Worm (Caenorhabditis elegans): ENCODE measurements around the gene cest-1.1.

The cest-1.1 gene

DNA sequence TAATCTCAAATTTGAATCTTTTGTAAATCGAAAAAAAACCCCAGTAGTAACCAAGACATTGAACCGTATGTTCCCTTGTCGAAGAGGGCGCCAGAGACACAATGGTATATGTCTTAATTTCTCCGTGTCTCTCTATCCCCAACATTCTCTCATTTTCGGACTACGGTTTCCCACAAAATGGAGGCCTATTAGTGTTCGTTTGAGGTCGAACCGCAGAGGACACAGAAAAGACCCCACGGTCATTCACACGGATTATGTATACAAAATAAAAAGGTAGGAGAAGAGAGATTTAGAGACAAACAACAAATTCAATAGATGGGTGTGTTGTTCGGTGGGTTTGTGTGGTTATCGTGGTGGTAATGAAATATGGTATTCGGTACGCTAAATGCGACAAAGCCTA, 15.6 kb downstream of the cest-1.1 start:
- TF ChIP-seq ama-1 (optimal IDR thresholded peaks at IDR 0.05) (no peak), egl-27 (tag; optimal IDR thresholded peaks at IDR 0.05) (no peak), skn-1 (tag; optimal IDR thresholded peaks at IDR 0.05) (no peak), mdl-1 (tag; optimal IDR thresholded peaks at IDR 0.05) (no peak), sma-3 (GFP tag; optimal IDR thresholded peaks at IDR 0.05) (no peak), ceh-16 (tag; optimal IDR thresholded peaks at IDR 0.05) (peak; percentile 82), nhr-25 (tag; optimal IDR thresholded peaks at IDR 0.05) (peak; percentile 55), alr-1 (tag; optimal IDR thresholded peaks at IDR 0.05) (no peak), unc-62 (GFP tag; optimal IDR thresholded peaks at IDR 0.05) (no peak)

DNA sequence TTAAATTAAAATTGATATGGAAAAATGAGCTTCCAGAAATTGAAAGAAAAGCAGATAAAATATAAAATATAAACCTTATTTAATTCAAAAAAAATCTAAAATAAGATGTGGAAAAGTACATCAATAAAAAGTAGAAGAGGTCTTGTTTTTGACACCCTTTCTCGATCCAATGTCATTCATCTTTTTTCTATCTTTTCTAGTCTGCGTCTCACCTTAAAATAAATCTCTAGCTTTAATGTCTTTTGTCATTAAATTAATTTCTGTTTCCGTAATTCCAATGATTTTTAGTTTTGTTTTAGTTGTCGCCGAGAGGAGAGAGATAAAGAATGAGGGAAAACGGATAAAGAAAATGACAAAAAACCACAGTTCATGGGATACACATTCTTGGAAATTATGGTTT, 17.4 kb downstream of the cest-1.1 start:
- TF ChIP-seq ceh-82 (tag; optimal IDR thresholded peaks at IDR 0.05) (no peak), nhr-25 (tag; optimal IDR thresholded peaks at IDR 0.05) (peak; percentile 26), mab-5 (tag; optimal IDR thresholded peaks at IDR 0.05) (no peak), C34F6.9 (tag; optimal IDR thresholded peaks at IDR 0.05) (peak; percentile 18)

DNA sequence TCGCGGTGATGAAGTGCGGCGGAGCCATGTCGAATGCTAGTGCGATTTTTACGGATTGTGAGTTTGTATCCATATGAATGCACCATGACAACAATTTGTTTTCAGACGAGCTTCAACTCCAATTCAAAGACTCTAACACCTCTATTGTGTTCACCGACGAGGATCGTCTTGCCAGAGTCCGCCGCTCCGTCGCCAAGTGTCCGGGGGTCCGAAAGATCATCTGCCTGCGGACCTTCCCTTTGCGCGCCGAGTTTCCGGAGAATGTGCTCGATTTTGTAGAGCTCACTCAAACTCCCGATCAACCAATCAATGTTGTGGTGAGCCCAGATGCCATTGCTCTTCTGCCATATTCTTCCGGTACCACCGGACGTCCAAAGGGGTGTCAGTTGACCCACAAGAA, 19.4 kb downstream of the cest-1.1 start:
- TF ChIP-seq unc-62 (GFP tag; optimal IDR thresholded peaks at IDR 0.05) = no peak
- TF ChIP-seq F13H6.1 (tag; optimal IDR thresholded peaks at IDR 0.05) = no peak
- no peak for TF ChIP-seq sma-3 (GFP tag; optimal IDR thresholded peaks at IDR 0.05)
- TF ChIP-seq C34F6.9 (tag; optimal IDR thresholded peaks at IDR 0.05) = no peak
- no peak for TF ChIP-seq mab-5 (tag; optimal IDR thresholded peaks at IDR 0.05)
- no peak for TF ChIP-seq ceh-82 (tag; optimal IDR thresholded peaks at IDR 0.05)

DNA sequence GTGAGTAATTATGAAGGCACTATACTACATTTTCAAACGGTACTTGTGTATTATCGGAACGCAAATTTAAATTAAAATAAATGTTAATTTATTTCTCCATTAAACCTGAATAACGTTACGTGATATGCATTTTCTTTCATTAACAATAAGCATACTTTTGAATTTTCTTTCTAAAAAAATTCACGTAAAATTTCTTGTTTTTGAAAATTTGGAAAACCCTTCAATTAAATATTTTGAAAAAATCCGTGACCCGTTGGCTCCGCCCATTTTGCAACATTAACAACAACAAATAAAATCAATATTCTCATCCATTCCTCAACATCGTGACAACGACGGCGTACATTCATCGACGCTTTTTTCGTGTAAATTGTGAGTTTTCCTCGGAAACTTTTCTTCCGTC, 20.3 kb downstream of the cest-1.1 start, which contains the start of gene acs-10:
Gene acs-10 (plus strand): TSS at position 301 of the 400 bp plus-strand sequence.
- TF ChIP-seq mdl-1 (tag; optimal IDR thresholded peaks at IDR 0.05) (no peak), mbf-1 (tag; optimal IDR thresholded peaks at IDR 0.05) (no peak), nhr-11 (tag; optimal IDR thresholded peaks at IDR 0.05) (no peak), elt-3 (tag; optimal IDR thresholded peaks at IDR 0.05) (no peak), elt-1 (tag; optimal IDR thresholded peaks at IDR 0.05) (no peak), R02D3.7 (tag; optimal IDR thresholded peaks at IDR 0.05) (no peak), peb-1 (tag; optimal IDR thresholded peaks at IDR 0.05) (no peak), zag-1 (tag; optimal IDR thresholded peaks at IDR 0.05) (no peak), unc-55 (GFP tag; optimal IDR thresholded peaks at IDR 0.05) (no peak), egl-27 (tag; optimal IDR thresholded peaks at IDR 0.05) (no peak), nhr-23 (tag; optimal IDR thresholded peaks at IDR 0.05) (no peak), dmd-4 (tag; optimal IDR thresholded peaks at IDR 0.05) (no peak), gmeb-1 (tag; optimal IDR thresholded peaks at IDR 0.05) (no peak), aly-2 (tag; optimal IDR thresholded peaks at IDR 0.05) (no peak), blmp-1 (tag; optimal IDR thresholded peaks at IDR 0.05; ENCODE audit: insufficient read depth) (no peak)

DNA sequence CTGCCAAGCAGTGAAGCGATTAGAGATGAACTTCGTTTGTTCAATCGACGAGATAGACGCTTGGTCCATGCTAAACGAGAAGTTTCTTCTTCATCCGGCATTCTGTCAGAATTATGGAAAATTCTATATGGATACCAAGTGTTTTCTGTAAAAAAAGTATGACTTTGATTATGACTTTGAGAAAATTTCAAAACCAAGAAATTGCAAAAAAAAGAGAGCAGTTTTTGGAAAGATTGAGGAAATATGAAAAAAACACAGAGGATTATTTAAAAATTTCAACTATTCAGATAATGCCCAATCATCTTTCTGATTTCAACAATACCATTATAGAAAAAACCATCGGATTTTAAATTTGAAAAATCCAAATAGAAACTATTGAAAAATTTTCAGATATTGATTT, 21.3 kb downstream of the cest-1.1 start, which contains the start of gene par-1:
Gene par-1 (minus strand): TSS at position 101 of the 400 bp plus-strand sequence.
- no peak for TF ChIP-seq ztf-11 (tag; optimal IDR thresholded peaks at IDR 0.05)
- no peak for TF ChIP-seq unc-62 (GFP tag; optimal IDR thresholded peaks at IDR 0.05)
- TF ChIP-seq lin-11 (tag; optimal IDR thresholded peaks at IDR 0.05) = no peak
- no peak for TF ChIP-seq nhr-12 (tag; optimal IDR thresholded peaks at IDR 0.05)
- no peak for TF ChIP-seq R02D3.7 (tag; optimal IDR thresholded peaks at IDR 0.05)
- TF ChIP-seq F13H6.1 (tag; optimal IDR thresholded peaks at IDR 0.05) = no peak
- TF ChIP-seq nhr-129 (tag; optimal IDR thresholded peaks at IDR 0.05) = no peak
- no peak for TF ChIP-seq sem-4 (tag; optimal IDR thresholded peaks at IDR 0.05)
- TF ChIP-seq aly-2 (tag; optimal IDR thresholded peaks at IDR 0.05) = no peak
- TF ChIP-seq mbf-1 (tag; optimal IDR thresholded peaks at IDR 0.05) = no peak
- no peak for TF ChIP-seq dmd-4 (tag; optimal IDR thresholded peaks at IDR 0.05)
- no peak for TF ChIP-seq nhr-11 (tag; optimal IDR thresholded peaks at IDR 0.05)

DNA sequence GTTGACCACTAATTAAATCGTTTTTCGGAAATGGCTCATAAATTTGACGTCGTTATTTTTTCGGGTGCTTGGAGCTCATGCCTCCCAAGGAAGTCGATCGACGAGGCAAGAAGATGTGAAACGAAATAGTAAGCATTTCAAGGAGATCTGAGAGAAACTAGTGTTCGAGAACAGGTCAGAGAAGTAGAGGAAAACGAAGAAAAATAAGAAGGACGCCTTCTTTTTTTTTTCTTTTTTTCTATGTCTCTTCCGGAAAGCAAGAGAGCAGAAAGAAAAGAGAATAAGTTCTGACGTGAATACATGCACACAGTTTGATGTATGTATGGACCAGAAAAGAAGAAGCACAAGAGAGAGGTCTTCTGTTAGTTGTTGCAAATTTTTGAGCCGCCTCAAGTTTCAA, 22.9 kb downstream of the cest-1.1 start:
- no peak for TF ChIP-seq egl-27 (tag; optimal IDR thresholded peaks at IDR 0.05)
- TF ChIP-seq nhr-21 (tag; optimal IDR thresholded peaks at IDR 0.05) = no peak
- no peak for TF ChIP-seq peb-1 (tag; optimal IDR thresholded peaks at IDR 0.05)
- peak; percentile 72 for TF ChIP-seq sma-9 (GFP tag; optimal IDR thresholded peaks at IDR 0.05)
- TF ChIP-seq sma-9 (tag; optimal IDR thresholded peaks at IDR 0.05) = no peak
- TF ChIP-seq nhr-11 (tag; optimal IDR thresholded peaks at IDR 0.05) = no peak
- no peak for TF ChIP-seq nhr-6 (tag; optimal IDR thresholded peaks at IDR 0.05)
- no peak for TF ChIP-seq nhr-12 (tag; optimal IDR thresholded peaks at IDR 0.05)
- no peak for TF ChIP-seq elt-3 (tag; optimal IDR thresholded peaks at IDR 0.05)
- peak; percentile 82 for TF ChIP-seq C34F6.9 (tag; optimal IDR thresholded peaks at IDR 0.05)
- TF ChIP-seq skn-1 (tag; optimal IDR thresholded peaks at IDR 0.05) = no peak
- TF ChIP-seq snpc-4 (tag; optimal IDR thresholded peaks at IDR 0.05) = no peak
- TF ChIP-seq blmp-1 (tag; optimal IDR thresholded peaks at IDR 0.05; ENCODE audit: insufficient read depth) = no peak
- TF ChIP-seq nhr-237 (tag; optimal IDR thresholded peaks at IDR 0.05) = peak; percentile 20
- no peak for TF ChIP-seq sem-4 (tag; optimal IDR thresholded peaks at IDR 0.05)
- no peak for TF ChIP-seq dmd-4 (tag; optimal IDR thresholded peaks at IDR 0.05)
- peak; percentile 40 for TF ChIP-seq F13H6.1 (tag; optimal IDR thresholded peaks at IDR 0.05)
- no peak for TF ChIP-seq nhr-77 (tag; optimal IDR thresholded peaks at IDR 0.05)
- no peak for TF ChIP-seq ztf-11 (tag; optimal IDR thresholded peaks at IDR 0.05)
- no peak for TF ChIP-seq elt-1 (tag; optimal IDR thresholded peaks at IDR 0.05)
- TF ChIP-seq zag-1 (tag; optimal IDR thresholded peaks at IDR 0.05) = no peak
- TF ChIP-seq nhr-129 (tag; optimal IDR thresholded peaks at IDR 0.05) = peak; percentile 39
- no peak for TF ChIP-seq aly-2 (tag; optimal IDR thresholded peaks at IDR 0.05)
- no peak for TF ChIP-seq alr-1 (tag; optimal IDR thresholded peaks at IDR 0.05)
- TF ChIP-seq fos-1 (tag; optimal IDR thresholded peaks at IDR 0.05) = no peak
- no peak for TF ChIP-seq ama-1 (optimal IDR thresholded peaks at IDR 0.05)
- TF ChIP-seq unc-62 (GFP tag; optimal IDR thresholded peaks at IDR 0.05) = no peak
- no peak for TF ChIP-seq crh-2 (tag; optimal IDR thresholded peaks at IDR 0.05)
- TF ChIP-seq Y55F3AM.14 (GFP tag; optimal IDR thresholded peaks at IDR 0.05) = peak; percentile 30

Data from whole organism, L2 larva.